Worm (Caenorhabditis elegans) whole organism, late embryonic: ENCODE measurements around the gene nuo-1.

ENCODE experiments used
- C08G9.2 ChIP-seq: sonication (generic microtip); optimal IDR thresholded peaks from 2 replicates; lab custom pipeline; 2016; ENCODE audit warnings: mild to moderate bottlenecking, missing genetic modification characterization, moderate library complexity, missing compliant biosample characterization
- F13H6.1 ChIP-seq: sonication (generic microtip); optimal IDR thresholded peaks from 2 replicates; lab custom pipeline; 2016; ENCODE audit warnings: missing genetic modification characterization, missing compliant biosample characterization
- K09A11.1 ChIP-seq: sonication (generic microtip); optimal IDR thresholded peaks from 2 replicates; lab custom pipeline; 2017; ENCODE audit warnings: antibody characterized with exemption, mild to moderate bottlenecking, missing genetic modification characterization, missing compliant biosample characterization; ENCODE audit not compliant: insufficient read depth
- T23F11.4 ChIP-seq: fragments of 200-800 bp; sonication (Bioruptor generic); optimal IDR thresholded peaks from 2 replicates; lab custom pipeline; 2018; ENCODE audit warnings: mild to moderate bottlenecking, missing genetic modification characterization, missing compliant biosample characterization
- ahr-1 ChIP-seq: sonication (generic microtip); optimal IDR thresholded peaks from 2 replicates; lab custom pipeline; 2016; ENCODE audit warnings: missing genetic modification characterization, missing compliant biosample characterization
- ama-1 ChIP-seq: fragments of 150-350 bp; optimal IDR thresholded peaks from 2 replicates; lab custom pipeline; 2014
- ceh-14 ChIP-seq: sonication (generic microtip); optimal IDR thresholded peaks from 2 replicates; lab custom pipeline; 2016; ENCODE audit warnings: missing genotype, missing genetic modification characterization, missing compliant biosample characterization
- ceh-19 ChIP-seq: fragments of 200-800 bp; sonication (Bioruptor generic); optimal IDR thresholded peaks from 2 replicates; lab custom pipeline; 2018; ENCODE audit warnings: mild to moderate bottlenecking, missing genetic modification characterization, missing compliant biosample characterization
- ceh-2 ChIP-seq: sonication (generic microtip); optimal IDR thresholded peaks from 2 replicates; lab custom pipeline; 2016; ENCODE audit warnings: missing genotype, missing genetic modification characterization, missing compliant biosample characterization
- ceh-22 ChIP-seq: sonication (generic microtip); optimal IDR thresholded peaks from 2 replicates; lab custom pipeline; 2017; ENCODE audit warnings: missing biosample characterization, missing genetic modification characterization
- ceh-30 ChIP-seq: fragments of 150-350 bp; optimal IDR thresholded peaks from 2 replicates; lab custom pipeline; 2014; ENCODE audit warnings: missing biosample characterization, missing genetic modification characterization
- ceh-45 ChIP-seq: fragments of 200-800 bp; sonication (Bioruptor generic); IDR thresholded peaks from 2 replicates; pipeline ENCODE4 v1.3.6; 2022; ENCODE audit warnings: missing genetic modification reagents, missing genetic modification characterization, missing compliant biosample characterization
- ceh-9 ChIP-seq: sonication (generic microtip); optimal IDR thresholded peaks from 2 replicates; lab custom pipeline; 2016; ENCODE audit warnings: mild to moderate bottlenecking, missing genetic modification characterization, inconsistent platforms, missing compliant biosample characterization
- che-1 ChIP-seq: sonication (generic microtip); optimal IDR thresholded peaks from 2 replicates; lab custom pipeline; 2016; ENCODE audit warnings: mild to moderate bottlenecking, missing genetic modification characterization, missing compliant biosample characterization
- elt-2 ChIP-seq: sonication (generic microtip); optimal IDR thresholded peaks from 2 replicates; lab custom pipeline; 2016; ENCODE audit warnings: missing genetic modification reagents, missing genetic modification characterization, missing compliant biosample characterization
- ets-4 ChIP-seq: sonication (generic microtip); optimal IDR thresholded peaks from 2 replicates; lab custom pipeline; 2016; ENCODE audit warnings: missing genetic modification characterization, missing compliant biosample characterization
- fax-1 ChIP-seq: sonication (generic microtip); optimal IDR thresholded peaks from 2 replicates; lab custom pipeline; 2016; ENCODE audit warnings: missing genotype, missing genetic modification characterization, missing compliant biosample characterization
- fkh-10 ChIP-seq: fragments of 150-350 bp; optimal IDR thresholded peaks from 2 replicates; lab custom pipeline; 2014; ENCODE audit warnings: missing biosample characterization, missing genetic modification reagents, missing genetic modification characterization
- gmeb-2 ChIP-seq: sonication (generic microtip); optimal IDR thresholded peaks from 2 replicates; lab custom pipeline; 2016; ENCODE audit warnings: missing genetic modification characterization, inconsistent platforms, missing compliant biosample characterization
- hlh-13 ChIP-seq: fragments of 200-800 bp; sonication (Bioruptor generic); optimal IDR thresholded peaks from 2 replicates; lab custom pipeline; 2018; ENCODE audit warnings: mild to moderate bottlenecking, missing genetic modification characterization, missing compliant biosample characterization
- lim-6 ChIP-seq: sonication (generic microtip); optimal IDR thresholded peaks from 2 replicates; lab custom pipeline; 2016; ENCODE audit warnings: missing genetic modification characterization, missing compliant biosample characterization
- madf-2 ChIP-seq: sonication (generic microtip); optimal IDR thresholded peaks from 2 replicates; lab custom pipeline; 2017; ENCODE audit warnings: missing genetic modification characterization, missing compliant biosample characterization
- mec-3 ChIP-seq: sonication (generic microtip); optimal IDR thresholded peaks from 2 replicates; lab custom pipeline; 2016; ENCODE audit warnings: borderline replicate concordance, missing genetic modification characterization, missing compliant biosample characterization
- nhr-232 ChIP-seq: sonication (generic microtip); optimal IDR thresholded peaks from 2 replicates; lab custom pipeline; 2016; ENCODE audit warnings: missing genetic modification characterization, missing compliant biosample characterization
- npax-4 ChIP-seq: sonication (generic microtip); optimal IDR thresholded peaks from 2 replicates; lab custom pipeline; 2016; ENCODE audit warnings: missing genetic modification characterization, missing compliant biosample characterization
- odd-2 ChIP-seq: sonication (generic microtip); optimal IDR thresholded peaks from 2 replicates; lab custom pipeline; 2017; ENCODE audit warnings: antibody characterized with exemption, mild to moderate bottlenecking, missing genetic modification characterization, missing compliant biosample characterization
- pag-3 ChIP-seq: sonication (generic microtip); optimal IDR thresholded peaks from 2 replicates; lab custom pipeline; 2016; ENCODE audit warnings: missing compliant biosample characterization, missing genetic modification characterization, borderline replicate concordance
- pat-9 ChIP-seq: fragments of 200-800 bp; sonication (Bioruptor generic); optimal IDR thresholded peaks from 2 replicates; lab custom pipeline; 2018; ENCODE audit warnings: mild to moderate bottlenecking, missing genetic modification characterization, moderate library complexity, missing compliant biosample characterization
- pax-1 ChIP-seq: fragments of 150-350 bp; optimal IDR thresholded peaks from 2 replicates; lab custom pipeline; 2014; ENCODE audit warnings: missing biosample characterization, missing genetic modification characterization
- pha-2 ChIP-seq: sonication (generic microtip); optimal IDR thresholded peaks from 2 replicates; lab custom pipeline; 2017; ENCODE audit warnings: mild to moderate bottlenecking, missing genetic modification characterization, missing compliant biosample characterization
- pha-4 ChIP-seq: fragments of 150-350 bp; optimal IDR thresholded peaks from 2 replicates; lab custom pipeline; 2018; ENCODE audit warnings: missing biosample characterization, missing genetic modification reagents, missing genetic modification characterization
- ref-2 ChIP-seq: sonication (generic microtip); optimal IDR thresholded peaks from 2 replicates; lab custom pipeline; 2016; ENCODE audit warnings: missing genetic modification characterization, missing compliant biosample characterization
- rnt-1 ChIP-seq: sonication (generic microtip); optimal IDR thresholded peaks from 2 replicates; lab custom pipeline; 2016; ENCODE audit warnings: missing genetic modification characterization, missing compliant biosample characterization
- sdc-2 ChIP-seq: sonication (generic microtip); optimal IDR thresholded peaks from 2 replicates; lab custom pipeline; 2016; ENCODE audit warnings: missing genotype, missing genetic modification characterization, missing compliant biosample characterization
- syd-9 ChIP-seq: sonication (generic microtip); optimal IDR thresholded peaks from 2 replicates; lab custom pipeline; 2016; ENCODE audit warnings: mild to moderate bottlenecking, missing genetic modification characterization, moderate library complexity, missing compliant biosample characterization
- tbx-2 ChIP-seq: sonication (generic microtip); optimal IDR thresholded peaks from 2 replicates; lab custom pipeline; 2016; ENCODE audit warnings: missing genetic modification characterization, missing compliant biosample characterization
- ttx-3 ChIP-seq: sonication (generic microtip); optimal IDR thresholded peaks from 2 replicates; lab custom pipeline; 2016; ENCODE audit warnings: missing genetic modification reagents, missing genetic modification characterization, missing compliant biosample characterization
- unc-3 ChIP-seq, 2 experiments: fragments of 200-800 bp in 1 of 2; sonication (Bioruptor generic) in 1 of 2; sonication (generic microtip) in 1 of 2; conservative IDR thresholded peaks in 1 of 2; optimal IDR thresholded peaks in 1 of 2; 2 replicates each; pipeline versions ENCODE4 v1.3.6 to Lab custom; 2016 to 2022; ENCODE audit warnings: missing compliant biosample characterization in 2 of 2, missing genetic modification characterization in 2 of 2, missing genetic modification reagents in 1 of 2
- unc-55 ChIP-seq: sonication (generic microtip); optimal IDR thresholded peaks from 2 replicates; lab custom pipeline; 2017; ENCODE audit warnings: missing biosample characterization, missing genetic modification reagents, missing genetic modification characterization
- unc-86 ChIP-seq: sonication (generic microtip); optimal IDR thresholded peaks from 2 replicates; lab custom pipeline; 2016; ENCODE audit warnings: missing genetic modification characterization, missing compliant biosample characterization

The nuo-1 gene

ce11 chrII:11103657-11104056, 6.0 kb downstream of the nuo-1 start, which contains the start of gene C09H10.5:
Gene C09H10.5, minus strand, starts transcription at chrII:11103757.
- TF ChIP-seq K09A11.1 (tag; lab: Kevin White, UChicago) = no peak
- no peak for TF ChIP-seq tbx-2 (tag; lab: Kevin White, UChicago)
- no peak for TF ChIP-seq unc-86
- no peak for TF ChIP-seq nhr-232
- no peak for TF ChIP-seq ceh-30 (tag; lab: Kevin White, UChicago)
- no peak for TF ChIP-seq pag-3
- no peak for TF ChIP-seq ama-1 (lab: Kevin White, UChicago)
- TF ChIP-seq, all 69 proteins: peak for 0

- no peak for TF ChIP-seq npax-4 (tag; lab: Kevin White, UChicago)
- no peak for TF ChIP-seq C08G9.2 (tag; lab: Kevin White, UChicago)
- no peak for TF ChIP-seq F13H6.1 (tag; lab: Kevin White, UChicago)
- TF ChIP-seq syd-9 = no peak
- no peak for TF ChIP-seq rnt-1
- no peak for TF ChIP-seq ets-4 (tag; lab: Kevin White, UChicago)
- no peak for TF ChIP-seq ahr-1 (tag; lab: Kevin White, UChicago)
- TF ChIP-seq T23F11.4 (GFP tag; lab: Kevin White, UChicago) = no peak
- TF ChIP-seq unc-86 = no peak
- no peak for TF ChIP-seq nhr-232
- no peak for TF ChIP-seq lim-6 (tag; lab: Kevin White, UChicago)
- TF ChIP-seq odd-2 (tag; lab: Kevin White, UChicago) = no peak
- no peak for TF ChIP-seq ceh-9 (tag; lab: Kevin White, UChicago)
- no peak for TF ChIP-seq unc-3 (GFP tag; conservative IDR thresholded peaks at IDR 0.05; lab: Robert Waterston, UW)
- TF ChIP-seq unc-3 (tag; optimal IDR thresholded peaks at IDR 0.05; lab: Kevin White, UChicago) = no peak
- no peak for TF ChIP-seq ceh-19 (GFP tag; lab: Kevin White, UChicago)
- no peak for TF ChIP-seq ceh-2 (tag; lab: Kevin White, UChicago)
- TF ChIP-seq unc-55 (GFP tag; lab: Kevin White, UChicago) = no peak
- no peak for TF ChIP-seq gmeb-2
- no peak for TF ChIP-seq che-1 (tag; lab: Kevin White, UChicago)
- no peak for TF ChIP-seq madf-2 (tag; lab: Kevin White, UChicago)
These were observed 6.5 kb downstream of the nuo-1 start, which contains the start of gene C09H10.9 for ce11 chrII:11104162-11104561. Gene C09H10.9, plus strand, starts transcription at chrII:11104462.

ce11 chrII:11105981-11106711, 8.5 kb downstream of the nuo-1 start, which contains the start of gene nasp-1:
Gene nasp-1, plus strand, starts transcription at chrII:11106612.
- no peak for TF ChIP-seq pax-1 (tag; lab: Kevin White, UChicago)
- no peak for TF ChIP-seq unc-86
- no peak for TF ChIP-seq unc-55 (GFP tag; lab: Kevin White, UChicago)
- TF ChIP-seq pha-4 (tag; lab: Kevin White, UChicago) = no peak
- no peak for TF ChIP-seq fkh-10 (GFP tag; lab: Kevin White, UChicago)
- TF ChIP-seq ceh-22 (tag; lab: Kevin White, UChicago) = no peak
- TF ChIP-seq hlh-13 (GFP tag; lab: Kevin White, UChicago) = no peak
- TF ChIP-seq sdc-2 = no peak
- TF ChIP-seq ahr-1 (tag; lab: Kevin White, UChicago) = no peak
- TF ChIP-seq ceh-14 (tag; lab: Kevin White, UChicago) = no peak
- TF ChIP-seq mec-3 (tag; lab: Kevin White, UChicago) = no peak

DNA sequence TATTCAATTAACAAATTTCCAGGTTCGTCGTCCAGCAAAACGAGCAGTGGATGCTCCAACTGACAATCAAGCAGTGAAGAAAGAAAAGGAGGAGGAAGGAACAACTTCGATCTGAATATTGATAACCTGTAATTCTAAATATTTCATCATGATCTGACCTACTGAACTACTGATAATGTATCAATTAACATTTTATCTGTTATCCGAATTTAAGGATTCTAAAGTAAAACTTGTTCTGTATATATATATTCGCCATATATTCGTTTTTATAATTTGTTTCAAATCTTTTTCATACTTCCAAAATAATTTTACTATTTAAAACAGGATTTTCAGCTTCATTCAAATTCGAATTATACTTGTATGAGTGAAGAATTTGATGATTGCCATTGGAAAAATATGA, 10.2 kb downstream of the nuo-1 start, which contains the start of gene apc-17:
apc-17 (plus strand) TSS at position 301 of the 400 bp plus-strand sequence.
- TF ChIP-seq unc-86 (no peak), ttx-3 (tag; lab: Kevin White, UChicago) (no peak), fax-1 (no peak), npax-4 (tag; lab: Kevin White, UChicago) (no peak), ets-4 (tag; lab: Kevin White, UChicago) (no peak), nhr-232 (no peak), elt-2 (tag; lab: Kevin White, UChicago) (no peak), ceh-19 (GFP tag; lab: Kevin White, UChicago) (no peak), T23F11.4 (GFP tag; lab: Kevin White, UChicago) (no peak), ceh-2 (tag; lab: Kevin White, UChicago) (no peak), ref-2 (tag; lab: Kevin White, UChicago) (no peak), ahr-1 (tag; lab: Kevin White, UChicago) (no peak), madf-2 (tag; lab: Kevin White, UChicago) (no peak), pat-9 (tag; lab: Kevin White, UChicago) (no peak), ceh-45 (GFP tag; lab: Robert Waterston, UW) (no peak), ceh-14 (tag; lab: Kevin White, UChicago) (no peak), unc-55 (GFP tag; lab: Kevin White, UChicago) (no peak), pha-2 (tag; lab: Kevin White, UChicago) (no peak)
